Fruit fly (Drosophila melanogaster) whole organism, embryonic: ENCODE results near the gene Psn.
A peak's percentile ranks its signal among the peaks of the same experiment; 100 is the strongest.

Experiments
- CG10366 ChIP-seq: fragments of 200-800 bp; sonication (Bioruptor generic); IDR thresholded peaks from 2 replicates; pipeline ENCODE4 v1.3.6; 2022; ENCODE audit warnings: missing biosample characterization, missing genetic modification characterization
- CG10959 ChIP-seq: fragments of 200-800 bp; sonication (Bioruptor generic); IDR thresholded peaks from 2 replicates; pipeline ENCODE4 v1.3.6; 2022; ENCODE audit warnings: missing biosample characterization, missing genetic modification characterization
- CG10979 ChIP-seq: fragments of 200-800 bp; sonication (Bioruptor generic); optimal IDR thresholded peaks from 2 replicates; lab custom pipeline; 2018; ENCODE audit warnings: missing biosample characterization, mild to moderate bottlenecking, missing genetic modification characterization, moderate library complexity
- CG11723 ChIP-seq: fragments of 200-800 bp; sonication (Bioruptor generic); optimal IDR thresholded peaks from 2 replicates; lab custom pipeline; 2017; ENCODE audit warnings: missing biosample characterization, mild to moderate bottlenecking, missing genetic modification characterization
- CG12104 ChIP-seq: fragments of 200-800 bp; sonication (Bioruptor generic); optimal IDR thresholded peaks from 3 replicates; lab custom pipeline; 2016; ENCODE audit warnings: missing biosample characterization, missing genetic modification characterization
- CG13123 ChIP-seq: fragments of 200-800 bp; sonication (Bioruptor generic); optimal IDR thresholded peaks from 2 replicates; lab custom pipeline; 2016; ENCODE audit warnings: missing biosample characterization, missing genetic modification characterization
- CG13775 ChIP-seq: fragments of 200-800 bp; sonication (Bioruptor generic); optimal IDR thresholded peaks from 3 replicates; lab custom pipeline; 2017; ENCODE audit warnings: missing biosample characterization, mild to moderate bottlenecking, missing genetic modification characterization
- CG17385 ChIP-seq: fragments of 200-800 bp; sonication (Bioruptor generic); optimal IDR thresholded peaks from 3 replicates; lab custom pipeline; 2018; ENCODE audit warnings: missing biosample characterization, mild to moderate bottlenecking, missing genetic modification characterization
- CG31441 ChIP-seq: fragments of 200-800 bp; sonication (Bioruptor generic); IDR thresholded peaks from 2 replicates; pipeline ENCODE4 v1.3.6; 2022; ENCODE audit warnings: missing biosample characterization, missing genetic modification characterization
- CG3163 ChIP-seq: fragments of 200-800 bp; sonication (Bioruptor generic); optimal IDR thresholded peaks from 3 replicates; lab custom pipeline; 2016; ENCODE audit warnings: missing biosample characterization, missing genetic modification characterization
- CG3281 ChIP-seq: fragments of 200-800 bp; sonication (Bioruptor generic); optimal IDR thresholded peaks from 3 replicates; lab custom pipeline; 2017; ENCODE audit warnings: missing biosample characterization, mild to moderate bottlenecking, missing genetic modification characterization
- CG34376 ChIP-seq: fragments of 200-800 bp; sonication (Bioruptor generic); optimal IDR thresholded peaks from 2 replicates; lab custom pipeline; 2018; ENCODE audit warnings: missing biosample characterization, mild to moderate bottlenecking, missing genetic modification characterization
- CG3838 ChIP-seq: fragments of 200-800 bp; sonication (Bioruptor generic); optimal IDR thresholded peaks from 3 replicates; lab custom pipeline; 2016; ENCODE audit warnings: missing biosample characterization, missing genetic modification characterization
- CG4328 ChIP-seq: fragments of 200-800 bp; sonication (Bioruptor generic); optimal IDR thresholded peaks from 3 replicates; lab custom pipeline; 2017; ENCODE audit warnings: missing biosample characterization, missing genetic modification reagents, missing genetic modification characterization
- CG4820 ChIP-seq: fragments of 200-800 bp; sonication (Bioruptor generic); optimal IDR thresholded peaks from 3 replicates; lab custom pipeline; 2016; ENCODE audit warnings: missing biosample characterization, missing genetic modification characterization
- CG5180 ChIP-seq: fragments of 200-800 bp; sonication (Bioruptor generic); optimal IDR thresholded peaks from 3 replicates; lab custom pipeline; 2017; ENCODE audit warnings: missing biosample characterization, missing genetic modification characterization, mild to moderate bottlenecking, moderate library complexity, missing genetic modification reagents
- CG6272 ChIP-seq: fragments of 200-800 bp; sonication (Bioruptor generic); IDR thresholded peaks from 2 replicates; pipeline ENCODE4 v1.3.6; 2022; ENCODE audit warnings: missing biosample characterization, missing genetic modification characterization
- CG8281 ChIP-seq: fragments of 200-800 bp; sonication (Bioruptor generic); optimal IDR thresholded peaks from 2 replicates; lab custom pipeline; 2018; ENCODE audit warnings: missing biosample characterization, mild to moderate bottlenecking, missing genetic modification characterization, moderate library complexity
- CG8924 ChIP-seq: fragments of 200-800 bp; optimal IDR thresholded peaks from 3 replicates; lab custom pipeline; 2019; ENCODE audit warnings: missing biosample characterization, mild to moderate bottlenecking, missing genetic modification characterization, moderate library complexity
- CG9437 ChIP-seq: fragments of 200-800 bp; sonication (Bioruptor generic); optimal IDR thresholded peaks from 2 replicates; lab custom pipeline; 2018; ENCODE audit warnings: missing biosample characterization, mild to moderate bottlenecking, missing genetic modification characterization
- Ets65A ChIP-seq: fragments of 200-800 bp; sonication (Bioruptor generic); peaks from one replicate; lab custom pipeline; 2016; ENCODE audit warnings: missing biosample characterization, missing genetic modification characterization
- Fer1 ChIP-seq: fragments of 200-800 bp; sonication (Bioruptor generic); optimal IDR thresholded peaks from 2 replicates; lab custom pipeline; 2017; ENCODE audit warnings: missing biosample characterization, mild to moderate bottlenecking, missing genetic modification characterization
- Fer2 ChIP-seq: fragments of 200-800 bp; sonication (Bioruptor generic); optimal IDR thresholded peaks from 2 replicates; lab custom pipeline; 2018; ENCODE audit warnings: missing biosample characterization, mild to moderate bottlenecking, missing genetic modification characterization, moderate library complexity
- Hand ChIP-seq: fragments of 200-800 bp; sonication (Bioruptor generic); optimal IDR thresholded peaks from 2 replicates; lab custom pipeline; 2017; ENCODE audit warnings: mild to moderate bottlenecking, missing biosample characterization, missing genetic modification reagents, missing genetic modification characterization
- Hmr ChIP-seq: fragments of 200-800 bp; sonication (Bioruptor generic); optimal IDR thresholded peaks from 3 replicates; lab custom pipeline; 2017; ENCODE audit warnings: mild to moderate bottlenecking, missing biosample characterization, missing genetic modification reagents, missing genetic modification characterization
- Max ChIP-seq: fragments of 200-800 bp; sonication (Bioruptor generic); optimal IDR thresholded peaks from 2 replicates; lab custom pipeline; 2016; ENCODE audit warnings: missing biosample characterization, mild to moderate bottlenecking, missing genetic modification characterization
- Med ChIP-seq: fragments of 200-800 bp; sonication (Bioruptor generic); peaks from one replicate; lab custom pipeline; 2016; ENCODE audit warnings: missing biosample characterization, missing genetic modification characterization, mild to moderate bottlenecking, inconsistent platforms, moderate library complexity
- abd-A ChIP-seq: fragments of 200-800 bp; sonication (Bioruptor generic); optimal IDR thresholded peaks from 3 replicates; lab custom pipeline; 2019; ENCODE audit warnings: missing biosample characterization, mild to moderate bottlenecking, missing genetic modification characterization, moderate library complexity
- ac ChIP-seq: fragments of 200-800 bp; sonication (Bioruptor generic); optimal IDR thresholded peaks from 3 replicates; lab custom pipeline; 2017; ENCODE audit warnings: missing biosample characterization, mild to moderate bottlenecking, missing genetic modification characterization
- amos ChIP-seq: fragments of 200-800 bp; sonication (Bioruptor generic); IDR thresholded peaks from 2 replicates; pipeline ENCODE4 v1.3.6; 2022; ENCODE audit warnings: missing biosample characterization, missing genetic modification characterization; ENCODE audit not compliant: partially characterized antibody
- ara ChIP-seq: fragments of 200-800 bp; sonication (Bioruptor generic); IDR thresholded peaks from 2 replicates; pipeline ENCODE4 v1.3.6; 2022; ENCODE audit warnings: missing biosample characterization, missing genetic modification characterization
- chif ChIP-seq, 2 experiments: fragments of 200-800 bp; sonication (Bioruptor generic); optimal IDR thresholded peaks; 3 replicates each; lab custom pipeline; 2016; ENCODE audit warnings: missing biosample characterization in 2 of 2, missing genetic modification characterization in 2 of 2
- crp ChIP-seq, 2 experiments: fragments of 200-800 bp; sonication (Bioruptor generic); optimal IDR thresholded peaks; 2 replicates in 1 of 2; 3 replicates in 1 of 2; lab custom pipeline; 2017; ENCODE audit warnings: missing biosample characterization in 2 of 2, missing genetic modification characterization in 2 of 2, mild to moderate bottlenecking in 1 of 2, moderate library complexity in 1 of 2
- eyg ChIP-seq: fragments of 200-800 bp; sonication (Bioruptor generic); optimal IDR thresholded peaks from 3 replicates; lab custom pipeline; 2016; ENCODE audit warnings: missing biosample characterization, missing genetic modification characterization
- hbn ChIP-seq: fragments of 200-800 bp; sonication (Bioruptor generic); IDR thresholded peaks from 2 replicates; pipeline ENCODE4 v1.3.6; 2022; ENCODE audit warnings: missing biosample characterization, missing genetic modification characterization; ENCODE audit not compliant: partially characterized antibody
- inv ChIP-seq: fragments of 200-800 bp; sonication (Bioruptor generic); IDR thresholded peaks from 2 replicates; pipeline ENCODE4 v1.3.6; 2022; ENCODE audit warnings: missing biosample characterization, missing genetic modification characterization; ENCODE audit not compliant: partially characterized antibody
- lov ChIP-seq, 2 experiments: fragments of 200-800 bp in 1 of 2; fragments of >200 bp in 1 of 2; sonication (Bioruptor generic) in 1 of 2; IDR thresholded peaks in 1 of 2; optimal IDR thresholded peaks in 1 of 2; 2 replicates in 1 of 2; 3 replicates in 1 of 2; pipeline versions ENCODE4 v1.3.6 to Lab custom; 2017 to 2022; ENCODE audit warnings: missing biosample characterization in 1 of 2, missing genetic modification characterization in 1 of 2
- maf-S ChIP-seq: fragments of 200-800 bp; sonication (Bioruptor generic); optimal IDR thresholded peaks from 2 replicates; lab custom pipeline; 2016; ENCODE audit warnings: missing biosample characterization, missing genetic modification characterization
- mam ChIP-seq: fragments of 200-800 bp; sonication (Bioruptor generic); optimal IDR thresholded peaks from 3 replicates; lab custom pipeline; 2016; ENCODE audit warnings: missing biosample characterization, missing genetic modification characterization
- nau ChIP-seq: fragments of 200-800 bp; sonication (Bioruptor generic); optimal IDR thresholded peaks from 3 replicates; lab custom pipeline; 2017; ENCODE audit warnings: missing biosample characterization, mild to moderate bottlenecking, missing genetic modification characterization, missing genetic modification reagents
- nerfin-1 ChIP-seq: fragments of 200-800 bp; sonication (Bioruptor generic); optimal IDR thresholded peaks from 3 replicates; lab custom pipeline; 2019; ENCODE audit warnings: missing biosample characterization, mild to moderate bottlenecking, missing genetic modification characterization, moderate library complexity
- nom ChIP-seq: fragments of 200-800 bp; sonication (Bioruptor generic); optimal IDR thresholded peaks from 2 replicates; lab custom pipeline; 2017; ENCODE audit warnings: missing biosample characterization, missing genetic modification characterization, mild to moderate bottlenecking, moderate library complexity, missing genetic modification reagents
- otp ChIP-seq: fragments of 200-800 bp; sonication (Bioruptor generic); IDR thresholded peaks from 3 replicates; pipeline ENCODE4, ENCODE4 v1.3.6; 2022; ENCODE audit warnings: missing biosample characterization, missing genetic modification characterization
- pnt ChIP-seq: fragments of 200-800 bp; sonication (Bioruptor generic); optimal IDR thresholded peaks from 3 replicates; lab custom pipeline; 2016; ENCODE audit warnings: missing biosample characterization, missing genetic modification characterization
- psq ChIP-seq: fragments of 200-800 bp; sonication (Bioruptor generic); optimal IDR thresholded peaks from 2 replicates; lab custom pipeline; 2017; ENCODE audit warnings: missing biosample characterization, missing genetic modification characterization
- vnd ChIP-seq: fragments of 200-800 bp; sonication (Bioruptor generic); IDR thresholded peaks from 3 replicates; pipeline ENCODE4 v1.3.6; 2022; ENCODE audit warnings: missing biosample characterization, missing genetic modification characterization; ENCODE audit not compliant: partially characterized antibody
- wor ChIP-seq: fragments of 200-800 bp; sonication (Bioruptor generic); IDR thresholded peaks from 2 replicates; pipeline ENCODE4 v1.3.6; 2022; ENCODE audit warnings: missing biosample characterization, missing genetic modification characterization
- yki ChIP-seq: fragments of >200 bp; optimal IDR thresholded peaks from 3 replicates; lab custom pipeline; 2018
- z ChIP-seq: fragments of 200-800 bp; sonication (Bioruptor generic); IDR thresholded peaks from 3 replicates; pipeline ENCODE4 v1.3.6; 2022; ENCODE audit warnings: missing biosample characterization, missing genetic modification characterization

The Psn gene

dm6 chr3L:20399550-20400109, 32.6 kb upstream of the Psn start (continued):
- peak; percentile 88 for TF ChIP-seq Fer1
- TF ChIP-seq Med (GFP tag; lab: Kevin White, UChicago) = peak; percentile 96
- TF ChIP-seq ara (GFP tag; lab: Robert Waterston, UW) = peak; percentile 71
- peak; percentile 93 for TF ChIP-seq CG8924 (tag; lab: Kevin White, UChicago)
- peak; percentile 76 for TF ChIP-seq maf-S
- TF ChIP-seq chif (GFP tag; optimal IDR thresholded peaks at IDR 0.05; lab: Kevin White, UChicago) = peak; percentile 36 to 66
- TF ChIP-seq CG6272 (GFP tag; lab: Robert Waterston, UW) = peak; percentile 73
- TF ChIP-seq lov (optimal IDR thresholded peaks at IDR 0.05; lab: Kevin White, UChicago) = no peak
- no peak for TF ChIP-seq lov (GFP tag; IDR thresholded peaks at IDR 0.05; lab: Robert Waterston, UW)
- peak; percentile 87 for TF ChIP-seq CG13775
- peak; percentile 84 for TF ChIP-seq Hand
- TF ChIP-seq wor (GFP tag; lab: Robert Waterston, UW) = peak; percentile 59
- TF ChIP-seq abd-A = peak; percentile 54
- peak; percentile 87 for TF ChIP-seq CG4328 (GFP tag; lab: Kevin White, UChicago)
- TF ChIP-seq otp (GFP tag; lab: Robert Waterston, UW) = peak; percentile 74; the same call in 1 of the 3 replicates
- TF ChIP-seq CG4820 (GFP tag; lab: Kevin White, UChicago) = peak; percentile 80
- TF ChIP-seq CG9437 (GFP tag; lab: Kevin White, UChicago) = peak; percentile 85
- TF ChIP-seq vnd (GFP tag; lab: Robert Waterston, UW) = no peak
- TF ChIP-seq crp (GFP tag; optimal IDR thresholded peaks at IDR 0.05; lab: Kevin White, UChicago) = peak in 1 of 2 experiments; percentile 46
- TF ChIP-seq amos (GFP tag; lab: Robert Waterston, UW) = no peak
- TF ChIP-seq Ets65A = peak; percentile 92
- no peak for TF ChIP-seq yki (lab: Kevin White, UChicago)
- TF ChIP-seq CG10366 (GFP tag; lab: Robert Waterston, UW) = peak; percentile 78
- TF ChIP-seq ac (GFP tag; lab: Kevin White, UChicago) = no peak
- TF ChIP-seq Fer2 (tag; lab: Kevin White, UChicago) = peak; percentile 78
- TF ChIP-seq pnt (GFP tag; lab: Kevin White, UChicago) = peak; percentile 60
- TF ChIP-seq Hmr = peak; percentile 89
- peak; percentile 50 for TF ChIP-seq CG3163 (GFP tag; lab: Kevin White, UChicago)
- TF ChIP-seq Max (GFP tag; lab: Kevin White, UChicago) = peak; percentile 86
- TF ChIP-seq CG8281 (tag; lab: Kevin White, UChicago) = peak; percentile 80
- peak; percentile 70 for TF ChIP-seq psq
- peak; percentile 79 for TF ChIP-seq CG10979
- peak; percentile 80 for TF ChIP-seq CG11723
- peak; percentile 85 for TF ChIP-seq CG17385 (GFP tag; lab: Kevin White, UChicago)
- TF ChIP-seq CG3281 (GFP tag; lab: Kevin White, UChicago) = peak; percentile 87
- TF ChIP-seq eyg (GFP tag; lab: Kevin White, UChicago) = peak; percentile 53
- peak; percentile 83 for TF ChIP-seq CG12104
- peak; percentile 86 for TF ChIP-seq mam
- TF ChIP-seq CG34376 (GFP tag; lab: Kevin White, UChicago) = peak; percentile 69
- TF ChIP-seq CG10959 (GFP tag; lab: Robert Waterston, UW) = peak; percentile 44; the same call in 1 of the 2 replicates
- TF ChIP-seq CG3838 (GFP tag; lab: Kevin White, UChicago) = peak; percentile 48
- TF ChIP-seq nau (GFP tag; lab: Kevin White, UChicago) = peak; percentile 80
- peak; percentile 93 for TF ChIP-seq CG31441
- no peak for TF ChIP-seq z (GFP tag; lab: Robert Waterston, UW)
- peak; percentile 78 for TF ChIP-seq nom
- TF ChIP-seq CG13123 (GFP tag; lab: Kevin White, UChicago) = peak; percentile 67
- peak; percentile 87 for TF ChIP-seq nerfin-1
- peak; percentile 80 for TF ChIP-seq CG5180 (GFP tag; lab: Kevin White, UChicago)
- no peak for TF ChIP-seq inv
- TF ChIP-seq hbn (GFP tag; lab: Robert Waterston, UW) = no peak
